Fruit fly (Drosophila melanogaster) whole organism, embryonic: ENCODE measurements around the gene Piezo.
A peak's percentile ranks its signal among the peaks of the same experiment; 100 is the strongest.

Experiments
- Adf1 ChIP-seq: fragments of 200-800 bp; sonication (Bioruptor generic); IDR thresholded peaks from 2 replicates; pipeline ENCODE4 v1.3.6; 2022; ENCODE audit warnings: missing biosample characterization, missing genetic modification characterization
- Bteb2 ChIP-seq: fragments of 200-800 bp; sonication (Bioruptor generic); optimal IDR thresholded peaks from 2 replicates; lab custom pipeline; 2016; ENCODE audit warnings: missing biosample characterization, missing genetic modification characterization
- CG1024 ChIP-seq: fragments of 200-800 bp; sonication (Bioruptor generic); IDR thresholded peaks from 2 replicates; pipeline ENCODE4 v1.3.6; 2022; ENCODE audit warnings: missing biosample characterization, missing genetic modification characterization
- CG10274 ChIP-seq: fragments of 200-800 bp; sonication (Bioruptor generic); optimal IDR thresholded peaks from 3 replicates; lab custom pipeline; 2017; ENCODE audit warnings: missing biosample characterization, mild to moderate bottlenecking, missing genetic modification characterization
- CG10462 ChIP-seq: fragments of 200-800 bp; sonication (Bioruptor generic); optimal IDR thresholded peaks from 2 replicates; lab custom pipeline; 2016; ENCODE audit warnings: missing biosample characterization, missing genetic modification characterization
- CG10543 ChIP-seq: fragments of 200-800 bp; sonication (Bioruptor generic); optimal IDR thresholded peaks from 3 replicates; lab custom pipeline; 2017; ENCODE audit warnings: missing biosample characterization, mild to moderate bottlenecking, missing genetic modification characterization, moderate library complexity
- CG11456 ChIP-seq: fragments of 200-800 bp; sonication (Bioruptor generic); IDR thresholded peaks from 3 replicates; pipeline ENCODE4 v1.3.6; 2022; ENCODE audit warnings: missing biosample characterization, missing genetic modification characterization
- CG11723 ChIP-seq: fragments of 200-800 bp; sonication (Bioruptor generic); optimal IDR thresholded peaks from 2 replicates; lab custom pipeline; 2017; ENCODE audit warnings: missing biosample characterization, mild to moderate bottlenecking, missing genetic modification characterization
- CG12942 ChIP-seq: fragments of 200-800 bp; sonication (Bioruptor generic); optimal IDR thresholded peaks from 3 replicates; lab custom pipeline; 2016; ENCODE audit warnings: missing biosample characterization, missing genetic modification characterization
- CG1602 ChIP-seq: fragments of 200-800 bp; sonication (Bioruptor generic); optimal IDR thresholded peaks from 3 replicates; lab custom pipeline; 2016; ENCODE audit warnings: missing biosample characterization, missing genetic modification characterization
- CG1603 ChIP-seq: fragments of 200-800 bp; sonication (Bioruptor generic); optimal IDR thresholded peaks from 2 replicates; lab custom pipeline; 2019; ENCODE audit warnings: missing biosample characterization, mild to moderate bottlenecking, missing genetic modification characterization, moderate library complexity
- CG16863 ChIP-seq: fragments of 200-800 bp; sonication (Bioruptor generic); optimal IDR thresholded peaks from 3 replicates; lab custom pipeline; 2016; ENCODE audit warnings: missing biosample characterization, missing genetic modification characterization
- CG32532 ChIP-seq: fragments of 200-800 bp; sonication (Bioruptor generic); IDR thresholded peaks from 2 replicates; pipeline ENCODE4 v1.3.6; 2022; ENCODE audit warnings: missing biosample characterization, missing genetic modification characterization
- CG33557 ChIP-seq: fragments of 200-800 bp; sonication (Bioruptor generic); optimal IDR thresholded peaks from 2 replicates; lab custom pipeline; 2019; ENCODE audit warnings: missing biosample characterization, mild to moderate bottlenecking, missing genetic modification characterization, moderate library complexity
- CG4360 ChIP-seq: fragments of 200-800 bp; sonication (Bioruptor generic); IDR thresholded peaks from 2 replicates; pipeline ENCODE4 v1.3.6; 2022; ENCODE audit warnings: missing biosample characterization, missing genetic modification characterization
- CG4424 ChIP-seq: fragments of 200-800 bp; sonication (Bioruptor generic); optimal IDR thresholded peaks from 3 replicates; lab custom pipeline; 2016; ENCODE audit warnings: missing biosample characterization, missing genetic modification characterization
- CG4730 ChIP-seq: fragments of 200-800 bp; sonication (Bioruptor generic); IDR thresholded peaks from 2 replicates; pipeline ENCODE4 v1.3.6; 2022; ENCODE audit warnings: missing biosample characterization, missing genetic modification characterization
- CG5180 ChIP-seq: fragments of 200-800 bp; sonication (Bioruptor generic); optimal IDR thresholded peaks from 3 replicates; lab custom pipeline; 2017; ENCODE audit warnings: missing biosample characterization, missing genetic modification characterization, mild to moderate bottlenecking, moderate library complexity, missing genetic modification reagents
- CG5953 ChIP-seq: fragments of 200-800 bp; sonication (Bioruptor generic); IDR thresholded peaks from 2 replicates; pipeline ENCODE4 v1.3.6; 2022; ENCODE audit warnings: missing biosample characterization, missing genetic modification characterization
- CG7786 ChIP-seq: fragments of 200-800 bp; sonication (Bioruptor generic); optimal IDR thresholded peaks from 2 replicates; lab custom pipeline; 2016; ENCODE audit warnings: missing biosample characterization, missing genetic modification characterization
- CG9932 ChIP-seq: fragments of 200-800 bp; sonication (Bioruptor generic); IDR thresholded peaks from 2 replicates; pipeline ENCODE4 v1.3.6; 2022; ENCODE audit warnings: missing biosample characterization, missing genetic modification characterization
- Dll ChIP-seq: fragments of 200-800 bp; sonication (Bioruptor generic); IDR thresholded peaks from 4 replicates; pipeline ENCODE4 v1.3.6; 2022; ENCODE audit warnings: missing biosample characterization, missing genetic modification characterization; ENCODE audit not compliant: partially characterized antibody
- ERR ChIP-seq: fragments of 200-800 bp; sonication (Bioruptor generic); optimal IDR thresholded peaks from 2 replicates; lab custom pipeline; 2016; ENCODE audit warnings: missing biosample characterization, missing genetic modification characterization
- Elba2 ChIP-seq: fragments of 200-800 bp; sonication (Bioruptor generic); optimal IDR thresholded peaks from 3 replicates; lab custom pipeline; 2016; ENCODE audit warnings: missing biosample characterization, missing genetic modification characterization
- Ets65A ChIP-seq: fragments of 200-800 bp; sonication (Bioruptor generic); peaks from one replicate; lab custom pipeline; 2016; ENCODE audit warnings: missing biosample characterization, missing genetic modification characterization
- Fer3 ChIP-seq: fragments of 200-800 bp; sonication (Bioruptor generic); optimal IDR thresholded peaks from 2 replicates; lab custom pipeline; 2018; ENCODE audit warnings: missing biosample characterization, mild to moderate bottlenecking, missing genetic modification characterization, moderate library complexity
- HLH4C ChIP-seq: fragments of 200-800 bp; sonication (Bioruptor generic); IDR thresholded peaks from 3 replicates; pipeline ENCODE4 v1.3.6; 2022; ENCODE audit warnings: missing biosample characterization, missing genetic modification characterization; ENCODE audit not compliant: partially characterized antibody
- Hey ChIP-seq: fragments of 200-800 bp; sonication (Bioruptor generic); optimal IDR thresholded peaks from 3 replicates; lab custom pipeline; 2018; ENCODE audit warnings: missing biosample characterization, mild to moderate bottlenecking, missing genetic modification characterization
- Hr78 ChIP-seq, 2 experiments: fragments of 200-800 bp in 1 of 2; fragments of >200 bp in 1 of 2; sonication (Bioruptor generic) in 1 of 2; optimal IDR thresholded peaks; 2 replicates each; lab custom pipeline; 2017 to 2019; ENCODE audit warnings: missing biosample characterization in 2 of 2, missing genetic modification characterization in 2 of 2, mild to moderate bottlenecking in 1 of 2, moderate library complexity in 1 of 2
- Meics ChIP-seq: fragments of 200-800 bp; sonication (Bioruptor generic); optimal IDR thresholded peaks from 2 replicates; lab custom pipeline; 2017; ENCODE audit warnings: missing biosample characterization, mild to moderate bottlenecking, missing genetic modification characterization
- Pdp1 ChIP-seq, 2 experiments: fragments of 200-800 bp; sonication (Bioruptor generic); optimal IDR thresholded peaks; 3 replicates each; lab custom pipeline; 2016; ENCODE audit warnings: missing biosample characterization in 2 of 2, missing genetic modification characterization in 2 of 2, mild to moderate bottlenecking in 1 of 2, moderate library complexity in 1 of 2
- bcd ChIP-seq: fragments of 200-800 bp; sonication (Bioruptor generic); optimal IDR thresholded peaks from 2 replicates; lab custom pipeline; 2017; ENCODE audit warnings: missing biosample characterization, mild to moderate bottlenecking, missing genetic modification characterization
- cg ChIP-seq: fragments of 200-800 bp; sonication (Bioruptor generic); optimal IDR thresholded peaks from 3 replicates; lab custom pipeline; 2019; ENCODE audit warnings: missing biosample characterization, mild to moderate bottlenecking, missing genetic modification characterization, moderate library complexity
- chinmo ChIP-seq: fragments of 200-800 bp; sonication (Bioruptor generic); IDR thresholded peaks from 4 replicates; pipeline ENCODE4 v1.3.6; 2022; ENCODE audit warnings: missing biosample characterization, missing genetic modification characterization; ENCODE audit not compliant: partially characterized antibody
- dati ChIP-seq: fragments of 200-800 bp; sonication (Bioruptor generic); IDR thresholded peaks from 2 replicates; pipeline ENCODE4 v1.3.6; 2022; ENCODE audit warnings: missing biosample characterization, missing genetic modification characterization
- dimm ChIP-seq: fragments of 200-800 bp; sonication (Bioruptor generic); IDR thresholded peaks from 2 replicates; pipeline ENCODE4 v1.3.6; 2022; ENCODE audit warnings: missing biosample characterization, missing genetic modification characterization
- dm ChIP-seq: fragments of 200-800 bp; sonication (Bioruptor generic); optimal IDR thresholded peaks from 3 replicates; lab custom pipeline; 2016; ENCODE audit warnings: missing biosample characterization, missing genetic modification characterization
- dpn ChIP-seq, 2 experiments: fragments of 200-800 bp; sonication (Bioruptor generic); optimal IDR thresholded peaks; 3 replicates each; lab custom pipeline; 2016; ENCODE audit warnings: missing biosample characterization in 2 of 2, missing genetic modification characterization in 2 of 2
- hb ChIP-seq: fragments of 200-800 bp; sonication (Bioruptor generic); IDR thresholded peaks from 3 replicates; pipeline ENCODE4 v1.3.6; 2022; ENCODE audit warnings: missing biosample characterization, missing genetic modification characterization; ENCODE audit not compliant: partially characterized antibody
- lilli ChIP-seq: fragments of 200-800 bp; sonication (Bioruptor generic); optimal IDR thresholded peaks from 3 replicates; lab custom pipeline; 2016; ENCODE audit warnings: missing biosample characterization, missing genetic modification characterization
- mld ChIP-seq: fragments of 200-800 bp; sonication (Bioruptor generic); IDR thresholded peaks from 3 replicates; pipeline ENCODE4 v1.3.6; 2022; ENCODE audit warnings: missing biosample characterization, missing genetic modification characterization; ENCODE audit not compliant: partially characterized antibody
- oc ChIP-seq: fragments of 200-800 bp; sonication (Bioruptor generic); optimal IDR thresholded peaks from 2 replicates; lab custom pipeline; 2018; ENCODE audit warnings: missing biosample characterization, mild to moderate bottlenecking, missing genetic modification characterization, moderate library complexity
- pita ChIP-seq: fragments of 200-800 bp; sonication (Bioruptor generic); optimal IDR thresholded peaks from 2 replicates; lab custom pipeline; 2017; ENCODE audit warnings: missing biosample characterization, mild to moderate bottlenecking, missing genetic modification characterization
- ranshi ChIP-seq: fragments of 200-800 bp; sonication (Bioruptor generic); IDR thresholded peaks from 2 replicates; pipeline ENCODE4 v1.3.6; 2022; ENCODE audit warnings: missing biosample characterization, missing genetic modification characterization
- ro ChIP-seq: fragments of 200-800 bp; sonication (Bioruptor generic); IDR thresholded peaks from 2 replicates; pipeline ENCODE4 v1.3.6; 2022; ENCODE audit warnings: missing biosample characterization, missing genetic modification characterization
- slbo ChIP-seq: fragments of 200-800 bp; sonication (Bioruptor generic); IDR thresholded peaks from 2 replicates; pipeline ENCODE4 v1.3.6; 2022; ENCODE audit warnings: missing biosample characterization, missing genetic modification characterization
- sug ChIP-seq: fragments of 200-800 bp; optimal IDR thresholded peaks from 2 replicates; lab custom pipeline; 2019; ENCODE audit warnings: missing biosample characterization, mild to moderate bottlenecking, missing genetic modification characterization, moderate library complexity
- twi ChIP-seq: fragments of 200-800 bp; optimal IDR thresholded peaks from 2 replicates; lab custom pipeline; 2019; ENCODE audit warnings: missing biosample characterization, mild to moderate bottlenecking, missing genetic modification characterization, moderate library complexity
- z ChIP-seq: fragments of 200-800 bp; sonication (Bioruptor generic); IDR thresholded peaks from 3 replicates; pipeline ENCODE4 v1.3.6; 2022; ENCODE audit warnings: missing biosample characterization, missing genetic modification characterization
- zf30C ChIP-seq: fragments of 200-800 bp; sonication (Bioruptor generic); optimal IDR thresholded peaks from 3 replicates; lab custom pipeline; 2018; ENCODE audit warnings: missing biosample characterization, mild to moderate bottlenecking, missing genetic modification characterization

The Piezo gene

DNA sequence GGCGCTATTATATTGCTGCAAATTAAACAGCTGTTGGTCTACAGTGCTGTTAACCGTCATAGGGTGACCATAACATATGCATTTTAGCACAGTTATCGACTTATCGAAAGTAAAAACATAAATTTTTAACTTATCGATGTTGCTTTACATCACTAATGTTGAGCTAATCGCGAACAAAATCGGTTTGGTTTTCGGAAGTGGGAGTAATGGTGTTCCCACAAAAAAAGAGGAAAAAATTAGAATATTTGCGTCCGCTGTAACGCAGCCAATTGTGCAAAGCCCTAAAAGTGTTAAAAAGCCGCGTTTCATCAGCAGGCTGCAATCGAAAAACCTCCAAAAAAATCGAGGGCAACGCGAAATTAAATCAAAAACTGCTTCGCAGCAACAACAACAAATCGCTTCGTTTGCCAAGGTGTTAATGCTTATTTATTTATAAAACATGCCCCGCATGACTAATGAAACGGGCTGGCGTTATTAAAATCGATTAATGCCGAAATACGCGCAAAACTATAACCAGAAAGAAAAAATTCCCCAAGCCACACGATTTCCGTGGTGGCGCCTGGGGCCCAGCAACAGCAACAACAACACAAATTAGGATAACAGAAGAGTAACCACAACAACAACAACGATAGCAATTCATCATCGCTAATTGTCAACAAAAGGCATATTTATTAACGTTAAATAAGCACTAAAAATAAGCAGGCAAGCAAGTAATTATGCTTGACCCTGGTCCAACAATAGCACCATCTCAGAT lies 35.8 kb upstream of the Piezo start, which contains the start of the genes CG12375 and CG8668 (continued):
- TF ChIP-seq CG1603 (tag; lab: Kevin White, UChicago) (no peak), CG33557 (GFP tag; lab: Kevin White, UChicago) (no peak), pita (GFP tag; lab: Kevin White, UChicago) (no peak), Dll (GFP tag; lab: Robert Waterston, UW) (peak; percentile 80), slbo (GFP tag; lab: Robert Waterston, UW) (no peak), CG10274 (GFP tag; lab: Kevin White, UChicago) (no peak), Fer3 (no peak), CG10543 (no peak), CG9932 (GFP tag; lab: Robert Waterston, UW) (no peak), CG4360 (GFP tag; lab: Robert Waterston, UW) (peak; percentile 89), CG1024 (GFP tag; lab: Robert Waterston, UW) (no peak), CG16863 (GFP tag; lab: Kevin White, UChicago) (no peak), CG32532 (no peak), Meics (GFP tag; lab: Kevin White, UChicago) (no peak), Ets65A (no peak), ro (GFP tag; lab: Robert Waterston, UW) (no peak), twi (tag; lab: Kevin White, UChicago) (no peak), ranshi (GFP tag; lab: Robert Waterston, UW) (peak; percentile 74; the same call in 1 of the 2 replicates), CG12942 (no peak), Pdp1 (GFP tag; optimal IDR thresholded peaks at IDR 0.05; lab: Kevin White, UChicago) (peak in 1 of 2 experiments; percentile 18), bcd (GFP tag; lab: Kevin White, UChicago) (no peak), mld (GFP tag; lab: Robert Waterston, UW) (peak; percentile 57; the same call in 2 of the 3 replicates), CG11723 (GFP tag; lab: Kevin White, UChicago) (no peak), HLH4C (peak; percentile 79), CG5180 (GFP tag; lab: Kevin White, UChicago) (no peak), Hr78 (GFP tag; optimal IDR thresholded peaks at IDR 0.05; lab: Kevin White, UChicago) (no peak), CG10462 (no peak), Hey (tag; lab: Kevin White, UChicago) (no peak), CG1602 (GFP tag; lab: Kevin White, UChicago) (no peak), chinmo (GFP tag; lab: Robert Waterston, UW) (0 out of 4 replicates have a peak, but pooled peaks have one; percentile 37), dati (GFP tag; lab: Robert Waterston, UW) (no peak), dimm (GFP tag; lab: Robert Waterston, UW) (no peak), zf30C (GFP tag; lab: Kevin White, UChicago) (no peak), CG5953 (no peak), sug (tag; lab: Kevin White, UChicago) (no peak), hb (GFP tag; lab: Robert Waterston, UW) (peak; percentile 76; the same call in 2 of the 3 replicates), CG4424 (GFP tag; lab: Kevin White, UChicago) (no peak), dm (GFP tag; lab: Kevin White, UChicago) (no peak), CG7786 (GFP tag; lab: Kevin White, UChicago) (no peak), dpn (GFP tag; optimal IDR thresholded peaks at IDR 0.05; lab: Kevin White, UChicago) (no peak), Bteb2 (no peak), ERR (GFP tag; lab: Kevin White, UChicago) (no peak), CG11456 (GFP tag; lab: Robert Waterston, UW) (no peak), CG4730 (GFP tag; lab: Robert Waterston, UW) (no peak), lilli (GFP tag; lab: Kevin White, UChicago) (peak; percentile 42), cg (GFP tag; lab: Kevin White, UChicago) (no peak), Adf1 (GFP tag; lab: Robert Waterston, UW) (no peak), z (GFP tag; lab: Robert Waterston, UW) (no peak), oc (tag; lab: Kevin White, UChicago) (no peak), Elba2 (GFP tag; lab: Kevin White, UChicago) (no peak)
